Worm (Caenorhabditis elegans) whole organism, midembryonic: ENCODE results near the gene cic-1.

ENCODE experiments used
- T22C8.4 ChIP-seq: fragments of 200-800 bp; sonication (Bioruptor generic); IDR thresholded peaks from 2 replicates; pipeline ENCODE4 v1.3.6; 2022; ENCODE audit warnings: missing genetic modification characterization, missing compliant biosample characterization
- cog-1 ChIP-seq: sonication (generic microtip); optimal IDR thresholded peaks from 2 replicates; lab custom pipeline; 2016; ENCODE audit warnings: missing genetic modification characterization, missing compliant biosample characterization
- flt-1 ChIP-seq: fragments of 200-800 bp; sonication (Bioruptor generic); IDR thresholded peaks from 2 replicates; pipeline ENCODE4 v1.3.6; 2022; ENCODE audit warnings: missing genetic modification characterization, missing compliant biosample characterization
- klf-2 ChIP-seq: fragments of 200-800 bp; sonication (Bioruptor generic); conservative IDR thresholded peaks from 2 replicates; pipeline ENCODE4 v1.3.6; 2022; ENCODE audit warnings: missing genetic modification reagents, missing genetic modification characterization, missing compliant biosample characterization
- med-1 ChIP-seq: sonication (generic microtip); optimal IDR thresholded peaks from 2 replicates; lab custom pipeline; 2017; ENCODE audit warnings: missing genetic modification characterization, mild to moderate bottlenecking, missing compliant biosample characterization, antibody characterized with exemption, missing genetic modification reagents; ENCODE audit not compliant: insufficient read depth
- ref-1 ChIP-seq: fragments of 200-800 bp; sonication (Bioruptor generic); conservative IDR thresholded peaks from 2 replicates; pipeline ENCODE4 v1.3.6; 2022; ENCODE audit warnings: missing genetic modification reagents, missing genetic modification characterization, missing compliant biosample characterization
- tab-1 ChIP-seq: fragments of 200-800 bp; sonication (Bioruptor generic); IDR thresholded peaks from 2 replicates; pipeline ENCODE4 v1.3.6; 2022; ENCODE audit warnings: missing genetic modification characterization, missing compliant biosample characterization
- ztf-23 ChIP-seq: fragments of 200-800 bp; sonication (Bioruptor generic); IDR thresholded peaks from 2 replicates; pipeline ENCODE4 v1.3.6; 2022; ENCODE audit warnings: missing genetic modification reagents, missing genetic modification characterization, missing compliant biosample characterization
- ztf-29 ChIP-seq: fragments of 200-800 bp; sonication (Bioruptor generic); IDR thresholded peaks from 2 replicates; pipeline ENCODE4 v1.3.6; 2022; ENCODE audit warnings: missing genetic modification reagents, missing genetic modification characterization, missing compliant biosample characterization

Gene cic-1

DNA sequence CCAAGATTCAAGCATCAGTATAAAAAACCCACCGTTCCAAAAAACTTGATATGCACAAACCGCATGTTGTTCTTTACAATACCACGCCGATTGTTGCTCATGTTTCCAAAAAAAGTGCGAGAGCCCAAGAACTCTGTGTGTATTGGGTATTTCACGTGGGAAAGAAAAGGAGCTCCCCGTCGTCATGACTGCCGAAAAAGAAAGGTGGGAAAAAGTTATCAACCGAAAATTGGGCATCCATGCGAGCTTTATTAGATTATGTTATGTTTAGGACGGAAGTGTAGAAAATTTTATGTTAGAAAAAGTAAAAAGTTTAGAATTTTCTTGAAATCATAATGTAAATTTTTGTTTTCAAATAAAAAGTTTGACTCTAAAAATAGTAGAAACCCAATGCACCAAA is 32.6 kb downstream of the cic-1 start, which contains the start of gene H04J21.4:
TSS of gene H04J21.4 (minus strand) at position 101 of the 400 bp plus-strand sequence.
- no peak for TF ChIP-seq tab-1
- no peak for TF ChIP-seq med-1 (GFP tag; lab: Kevin White, UChicago)
- no peak for TF ChIP-seq flt-1
- TF ChIP-seq T22C8.4 (GFP tag; lab: Robert Waterston, UW), result no peak
- TF ChIP-seq ztf-23 (GFP tag; lab: Robert Waterston, UW), result no peak
- no peak for TF ChIP-seq ref-1 (GFP tag; lab: Robert Waterston, UW)
- TF ChIP-seq cog-1 (tag; lab: Kevin White, UChicago), result no peak
- TF ChIP-seq ztf-29 (GFP tag; lab: Robert Waterston, UW), result no peak
- TF ChIP-seq klf-2 (GFP tag; lab: Robert Waterston, UW), result no peak

DNA sequence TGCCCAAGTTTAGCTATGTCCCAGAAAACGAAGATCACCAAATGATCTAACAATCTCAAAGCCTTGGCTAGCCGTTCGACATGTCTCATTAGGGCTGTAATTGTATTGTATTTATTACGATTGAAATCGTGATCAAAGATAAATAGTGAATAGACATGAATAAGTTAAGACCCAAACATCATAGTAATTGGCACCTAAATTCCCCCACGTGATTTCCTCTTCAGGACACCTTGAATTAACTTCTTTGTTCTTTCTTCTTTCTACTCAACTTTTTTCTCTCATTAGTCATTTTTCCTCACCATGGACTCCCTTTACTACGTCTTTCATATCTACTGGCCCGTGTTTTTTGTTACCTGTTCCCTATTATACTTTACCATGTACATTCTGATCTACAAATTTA is 38.4 kb downstream of the cic-1 start, which contains the start of gene srd-69:
TSS of gene srd-69 (plus strand) at position 301 of the 400 bp plus-strand sequence.
- TF ChIP-seq T22C8.4 (GFP tag; lab: Robert Waterston, UW) (no peak), ztf-29 (GFP tag; lab: Robert Waterston, UW) (no peak), klf-2 (GFP tag; lab: Robert Waterston, UW) (no peak), tab-1 (no peak), ref-1 (GFP tag; lab: Robert Waterston, UW) (no peak), cog-1 (tag; lab: Kevin White, UChicago) (no peak), med-1 (GFP tag; lab: Kevin White, UChicago) (no peak), ztf-23 (GFP tag; lab: Robert Waterston, UW) (no peak), flt-1 (no peak)

DNA sequence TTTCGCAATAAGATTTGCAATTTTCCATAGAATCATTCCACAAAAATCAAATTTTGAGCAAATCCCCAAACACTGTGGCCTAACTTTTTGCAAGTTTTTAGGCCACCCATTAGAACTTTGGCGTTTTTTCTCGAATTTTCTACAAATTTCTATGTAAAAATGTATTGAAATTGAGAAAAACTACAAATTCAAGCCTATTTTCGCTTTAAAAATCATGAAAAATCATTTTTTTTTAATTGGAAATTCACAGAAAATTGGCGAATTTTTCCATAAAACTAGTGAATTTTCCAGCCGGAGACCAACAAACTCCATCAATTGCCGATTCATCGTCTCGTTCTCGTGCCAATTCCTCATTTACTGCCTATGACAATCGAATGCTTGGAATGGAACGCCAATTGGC is 51.1 kb downstream of the cic-1 start:
- TF ChIP-seq flt-1 (no peak), ref-1 (GFP tag; lab: Robert Waterston, UW) (no peak), ztf-23 (GFP tag; lab: Robert Waterston, UW) (no peak), tab-1 (no peak), T22C8.4 (GFP tag; lab: Robert Waterston, UW) (no peak), ztf-29 (GFP tag; lab: Robert Waterston, UW) (no peak), cog-1 (tag; lab: Kevin White, UChicago) (no peak), klf-2 (GFP tag; lab: Robert Waterston, UW) (no peak), med-1 (GFP tag; lab: Kevin White, UChicago) (no peak)

- TF ChIP-seq ztf-29 (GFP tag; lab: Robert Waterston, UW) (no peak), med-1 (GFP tag; lab: Kevin White, UChicago) (no peak), cog-1 (tag; lab: Kevin White, UChicago) (no peak), ztf-23 (GFP tag; lab: Robert Waterston, UW) (no peak), T22C8.4 (GFP tag; lab: Robert Waterston, UW) (no peak)
Measured at ce11 chrIII:2347291-2347690, 53.7 kb downstream of the cic-1 start, which contains the start of gene gip-1. TSS of gene gip-1 (plus strand) at chrIII:2347591.
